Worm (Caenorhabditis elegans): ENCODE results near the gene srt-54.

- TF ChIP-seq ama-1 (optimal IDR thresholded peaks at IDR 0.05) (no peak), ama-1 (GFP tag; optimal IDR thresholded peaks at IDR 0.05) (no peak), gei-17 (GFP tag; optimal IDR thresholded peaks at IDR 0.05) (no peak)
Observed at ce11 chrII:129770-130169, 12.8 kb downstream of the srt-54 start.

Data from whole organism, young adult.